Fruit fly (Drosophila melanogaster) whole organism, wandering third instar larva: ENCODE results near the gene Gbeta5.

Source experiments
- HLH106 ChIP-seq: fragments of 200-800 bp; optimal IDR thresholded peaks from 3 replicates; lab custom pipeline; 2019; ENCODE audit warnings: missing biosample characterization, mild to moderate bottlenecking, missing genetic modification characterization, moderate library complexity
- Mio ChIP-seq: sonication (Bioruptor generic); optimal IDR thresholded peaks from 2 replicates; lab custom pipeline; 2016; ENCODE audit warnings: missing biosample characterization, missing genetic modification characterization
- Rel ChIP-seq, 2 experiments: fragments of 200-800 bp; sonication (Bioruptor generic) in 1 of 2; optimal IDR thresholded peaks; 2 replicates in 1 of 2; 3 replicates in 1 of 2; lab custom pipeline; 2016 to 2019; ENCODE audit warnings: mild to moderate bottlenecking in 2 of 2, missing biosample characterization in 2 of 2, missing genetic modification characterization in 2 of 2, moderate library complexity in 1 of 2
- br ChIP-seq: fragments of 200-800 bp; sonication (Bioruptor generic); optimal IDR thresholded peaks from 2 replicates; lab custom pipeline; 2016; ENCODE audit warnings: missing biosample characterization, missing genetic modification characterization
- foxo ChIP-seq, 2 experiments: fragments of 200-800 bp; sonication (Bioruptor generic); optimal IDR thresholded peaks; 2 replicates in 1 of 2; 3 replicates in 1 of 2; lab custom pipeline; 2016 to 2017; ENCODE audit warnings: missing biosample characterization in 2 of 2, missing genetic modification characterization in 2 of 2
- rgr ChIP-seq: fragments of 200-800 bp; sonication (Bioruptor generic); optimal IDR thresholded peaks from 3 replicates; lab custom pipeline; 2016; ENCODE audit warnings: missing biosample characterization, mild to moderate bottlenecking, missing genetic modification characterization

DNA sequence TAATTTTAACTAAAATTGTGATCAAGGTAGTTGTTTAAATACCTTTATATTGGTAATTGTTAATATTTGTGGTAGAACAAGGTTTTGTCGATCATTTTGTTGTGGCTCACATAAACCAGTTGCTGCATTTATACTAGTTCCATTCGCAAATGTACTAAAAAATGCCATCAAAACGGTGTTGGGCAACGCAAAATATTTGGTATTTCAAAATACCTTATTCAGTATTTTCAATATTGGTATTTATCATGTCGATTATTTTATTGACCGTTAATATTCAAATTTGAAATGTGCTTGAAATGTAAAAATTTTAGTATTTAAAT, 24.9 kb upstream of the Gbeta5 start, which contains the start of gene slpr:
- TF ChIP-seq br (no peak), rgr (GFP tag; lab: Kevin White, UChicago) (no peak), Rel (GFP tag; optimal IDR thresholded peaks at IDR 0.05; lab: Kevin White, UChicago) (no peak), Rel (tag; optimal IDR thresholded peaks at IDR 0.05; lab: Kevin White, UChicago) (no peak), foxo (GFP tag; optimal IDR thresholded peaks at IDR 0.05; lab: Kevin White, UChicago) (no peak), Mio (GFP tag; lab: Kevin White, UChicago) (no peak), HLH106 (tag; lab: Kevin White, UChicago) (no peak)
